Fruit fly (Drosophila melanogaster) whole organism, embryonic: ENCODE measurements around the gene Torsin.
A peak's percentile ranks its signal among the peaks of the same experiment; 100 is the strongest.

ENCODE experiments used
- CG10209 ChIP-seq: fragments of 200-800 bp; sonication (Bioruptor generic); optimal IDR thresholded peaks from 3 replicates; lab custom pipeline; 2017; ENCODE audit warnings: missing biosample characterization, mild to moderate bottlenecking, missing genetic modification characterization, missing genetic modification reagents
- CG10321 ChIP-seq: fragments of 200-800 bp; sonication (Bioruptor generic); IDR thresholded peaks from 2 replicates; pipeline ENCODE4 v1.3.6; 2022; ENCODE audit warnings: missing biosample characterization, missing genetic modification characterization
- CG11247 ChIP-seq: fragments of 200-800 bp; sonication (Bioruptor generic); IDR thresholded peaks from 2 replicates; pipeline ENCODE4 v1.3.6; 2022; ENCODE audit warnings: missing biosample characterization, missing genetic modification characterization
- CG11695 ChIP-seq: fragments of 200-800 bp; sonication (Bioruptor generic); IDR thresholded peaks from 3 replicates; pipeline ENCODE4 v1.3.6; 2022; ENCODE audit warnings: missing biosample characterization, missing genetic modification characterization
- CG11723 ChIP-seq: fragments of 200-800 bp; sonication (Bioruptor generic); optimal IDR thresholded peaks from 2 replicates; lab custom pipeline; 2017; ENCODE audit warnings: missing biosample characterization, mild to moderate bottlenecking, missing genetic modification characterization
- CG12942 ChIP-seq: fragments of 200-800 bp; sonication (Bioruptor generic); optimal IDR thresholded peaks from 3 replicates; lab custom pipeline; 2016; ENCODE audit warnings: missing biosample characterization, missing genetic modification characterization
- CG13894 ChIP-seq: fragments of 200-800 bp; sonication (Bioruptor generic); optimal IDR thresholded peaks from 3 replicates; lab custom pipeline; 2018; ENCODE audit warnings: missing biosample characterization, mild to moderate bottlenecking, missing genetic modification characterization, moderate library complexity
- CG16813 ChIP-seq: fragments of 200-800 bp; sonication (Bioruptor generic); IDR thresholded peaks from 3 replicates; pipeline ENCODE4 v1.3.6; 2022; ENCODE audit warnings: missing biosample characterization, missing genetic modification characterization; ENCODE audit not compliant: partially characterized antibody
- CG17359 ChIP-seq: fragments of 200-800 bp; sonication (Bioruptor generic); optimal IDR thresholded peaks from 3 replicates; lab custom pipeline; 2018; ENCODE audit warnings: missing biosample characterization, mild to moderate bottlenecking, missing genetic modification characterization, moderate library complexity
- CG17361 ChIP-seq: fragments of 200-800 bp; sonication (Bioruptor generic); IDR thresholded peaks from 3 replicates; pipeline ENCODE4 v1.3.6; 2022; ENCODE audit warnings: missing biosample characterization, missing genetic modification characterization
- CG2875 ChIP-seq: fragments of 200-800 bp; sonication (Bioruptor generic); optimal IDR thresholded peaks from 2 replicates; lab custom pipeline; 2017; ENCODE audit warnings: missing biosample characterization, mild to moderate bottlenecking, missing genetic modification characterization, missing genetic modification reagents
- CG30431 ChIP-seq: fragments of 200-800 bp; sonication (Bioruptor generic); optimal IDR thresholded peaks from 2 replicates; lab custom pipeline; 2017; ENCODE audit warnings: missing biosample characterization, missing genetic modification characterization
- CG31224 ChIP-seq: fragments of 200-800 bp; sonication (Bioruptor generic); IDR thresholded peaks from 2 replicates; pipeline ENCODE4 v1.3.6; 2022; ENCODE audit warnings: missing biosample characterization, missing genetic modification characterization
- CG31441 ChIP-seq: fragments of 200-800 bp; sonication (Bioruptor generic); IDR thresholded peaks from 2 replicates; pipeline ENCODE4 v1.3.6; 2022; ENCODE audit warnings: missing biosample characterization, missing genetic modification characterization
- CG33213 ChIP-seq: fragments of 200-800 bp; sonication (Bioruptor generic); optimal IDR thresholded peaks from 3 replicates; lab custom pipeline; 2016; ENCODE audit warnings: missing biosample characterization, missing genetic modification characterization
- CG42726 ChIP-seq: fragments of 200-800 bp; sonication (Bioruptor generic); IDR thresholded peaks from 2 replicates; pipeline ENCODE4 v1.3.6; 2022; ENCODE audit warnings: missing biosample characterization, missing genetic modification characterization; ENCODE audit not compliant: partially characterized antibody
- CG5245 ChIP-seq: fragments of 200-800 bp; sonication (Bioruptor generic); optimal IDR thresholded peaks from 3 replicates; lab custom pipeline; 2016; ENCODE audit warnings: missing biosample characterization, missing genetic modification characterization
- CG6683 ChIP-seq: fragments of 200-800 bp; sonication (Bioruptor generic); optimal IDR thresholded peaks from 2 replicates; lab custom pipeline; 2017; ENCODE audit warnings: missing biosample characterization, mild to moderate bottlenecking, missing genetic modification characterization, missing genetic modification reagents
- CG6813 ChIP-seq: fragments of 200-800 bp; sonication (Bioruptor generic); optimal IDR thresholded peaks from 2 replicates; lab custom pipeline; 2017; ENCODE audit warnings: missing biosample characterization, missing genetic modification characterization, mild to moderate bottlenecking, moderate library complexity, missing genetic modification reagents
- CG8281 ChIP-seq: fragments of 200-800 bp; sonication (Bioruptor generic); optimal IDR thresholded peaks from 2 replicates; lab custom pipeline; 2018; ENCODE audit warnings: missing biosample characterization, mild to moderate bottlenecking, missing genetic modification characterization, moderate library complexity
- CG8924 ChIP-seq: fragments of 200-800 bp; optimal IDR thresholded peaks from 3 replicates; lab custom pipeline; 2019; ENCODE audit warnings: missing biosample characterization, mild to moderate bottlenecking, missing genetic modification characterization, moderate library complexity
- CG9932 ChIP-seq: fragments of 200-800 bp; sonication (Bioruptor generic); IDR thresholded peaks from 2 replicates; pipeline ENCODE4 v1.3.6; 2022; ENCODE audit warnings: missing biosample characterization, missing genetic modification characterization
- CHES-1-like ChIP-seq: fragments of 200-800 bp; sonication (Bioruptor generic); optimal IDR thresholded peaks from 2 replicates; lab custom pipeline; 2016; ENCODE audit warnings: missing biosample characterization, missing genetic modification characterization
- Chrac-16 ChIP-seq: fragments of 200-800 bp; sonication (Bioruptor generic); optimal IDR thresholded peaks from 3 replicates; lab custom pipeline; 2016; ENCODE audit warnings: missing biosample characterization, missing genetic modification characterization
- Dfd ChIP-seq, 2 experiments: fragments of >200 bp; optimal IDR thresholded peaks; 2 replicates each; lab custom pipeline; 2017; ENCODE audit warnings: missing biosample characterization in 2 of 2, missing genetic modification characterization in 2 of 2
- E2f2 ChIP-seq: fragments of 200-800 bp; sonication (Bioruptor generic); IDR thresholded peaks from 2 replicates; pipeline ENCODE4 v1.3.6; 2022; ENCODE audit warnings: missing biosample characterization, missing genetic modification characterization
- Ets65A ChIP-seq: fragments of 200-800 bp; sonication (Bioruptor generic); peaks from one replicate; lab custom pipeline; 2016; ENCODE audit warnings: missing biosample characterization, missing genetic modification characterization
- HHEX ChIP-seq: fragments of 200-800 bp; sonication (Bioruptor generic); optimal IDR thresholded peaks from 3 replicates; lab custom pipeline; 2017; ENCODE audit warnings: missing biosample characterization, mild to moderate bottlenecking, missing genetic modification characterization, missing genetic modification reagents
- HLH54F ChIP-seq: fragments of 200-800 bp; sonication (Bioruptor generic); optimal IDR thresholded peaks from 3 replicates; lab custom pipeline; 2016; ENCODE audit warnings: missing biosample characterization, missing genetic modification characterization
- Hand ChIP-seq: fragments of 200-800 bp; sonication (Bioruptor generic); optimal IDR thresholded peaks from 2 replicates; lab custom pipeline; 2017; ENCODE audit warnings: mild to moderate bottlenecking, missing biosample characterization, missing genetic modification reagents, missing genetic modification characterization
- Pdp1 ChIP-seq, 2 experiments: fragments of 200-800 bp; sonication (Bioruptor generic); optimal IDR thresholded peaks; 3 replicates each; lab custom pipeline; 2016; ENCODE audit warnings: missing biosample characterization in 2 of 2, missing genetic modification characterization in 2 of 2, mild to moderate bottlenecking in 1 of 2, moderate library complexity in 1 of 2
- Sox102F ChIP-seq: fragments of 200-800 bp; sonication (Bioruptor generic); optimal IDR thresholded peaks from 2 replicates; lab custom pipeline; 2018; ENCODE audit warnings: missing biosample characterization, mild to moderate bottlenecking, missing genetic modification characterization, moderate library complexity
- Sry-β ChIP-seq: fragments of 200-800 bp; sonication (Bioruptor generic); optimal IDR thresholded peaks from 2 replicates; lab custom pipeline; 2018; ENCODE audit warnings: missing biosample characterization, mild to moderate bottlenecking, missing genetic modification characterization, moderate library complexity
- Sry-δ ChIP-seq: fragments of 200-800 bp; sonication (Bioruptor generic); optimal IDR thresholded peaks from 2 replicates; lab custom pipeline; 2016; ENCODE audit warnings: missing biosample characterization, missing genetic modification characterization
- Stat92E ChIP-seq, 3 experiments: fragments of >200 bp in 2 of 3; fragments of 200-800 bp in 1 of 3; sonication (Bioruptor generic) in 1 of 3; optimal IDR thresholded peaks; 2 replicates each; lab custom pipeline; 2017 to 2019; ENCODE audit warnings: missing biosample characterization in 3 of 3, missing genetic modification characterization in 3 of 3, mild to moderate bottlenecking in 1 of 3, moderate library complexity in 1 of 3
- az2 ChIP-seq: fragments of 200-800 bp; sonication (Bioruptor generic); optimal IDR thresholded peaks from 3 replicates; lab custom pipeline; 2016; ENCODE audit warnings: missing biosample characterization, missing genetic modification characterization
- chinmo ChIP-seq: fragments of 200-800 bp; sonication (Bioruptor generic); IDR thresholded peaks from 4 replicates; pipeline ENCODE4 v1.3.6; 2022; ENCODE audit warnings: missing biosample characterization, missing genetic modification characterization; ENCODE audit not compliant: partially characterized antibody
- chm ChIP-seq: fragments of 200-800 bp; sonication (Bioruptor generic); IDR thresholded peaks from 2 replicates; pipeline ENCODE4 v1.3.6; 2022; ENCODE audit warnings: missing biosample characterization, missing genetic modification characterization
- esg ChIP-seq: fragments of 200-800 bp; sonication (Bioruptor generic); conservative IDR thresholded peaks from 2 replicates; pipeline ENCODE4 v1.3.6; 2022; ENCODE audit warnings: missing biosample characterization, missing genetic modification characterization
- eyg ChIP-seq: fragments of 200-800 bp; sonication (Bioruptor generic); optimal IDR thresholded peaks from 3 replicates; lab custom pipeline; 2016; ENCODE audit warnings: missing biosample characterization, missing genetic modification characterization
- fru ChIP-seq: fragments of >200 bp; optimal IDR thresholded peaks from 2 replicates; lab custom pipeline; 2017
- grau ChIP-seq: fragments of 200-800 bp; optimal IDR thresholded peaks from 3 replicates; lab custom pipeline; 2019; ENCODE audit warnings: missing biosample characterization, mild to moderate bottlenecking, missing genetic modification characterization, moderate library complexity
- grn ChIP-seq: fragments of 200-800 bp; sonication (Bioruptor generic); optimal IDR thresholded peaks from 3 replicates; lab custom pipeline; 2017; ENCODE audit warnings: missing biosample characterization, missing genetic modification characterization
- inv ChIP-seq: fragments of 200-800 bp; sonication (Bioruptor generic); IDR thresholded peaks from 2 replicates; pipeline ENCODE4 v1.3.6; 2022; ENCODE audit warnings: missing biosample characterization, missing genetic modification characterization; ENCODE audit not compliant: partially characterized antibody
- jigr1 ChIP-seq: fragments of 200-800 bp; sonication (Bioruptor generic); IDR thresholded peaks from 3 replicates; pipeline ENCODE4 v1.3.6; 2022; ENCODE audit warnings: missing biosample characterization, missing genetic modification characterization
- jing ChIP-seq: fragments of 200-800 bp; sonication (Bioruptor generic); optimal IDR thresholded peaks from 2 replicates; lab custom pipeline; 2018; ENCODE audit warnings: missing biosample characterization, mild to moderate bottlenecking, missing genetic modification characterization
- odd ChIP-seq: fragments of 200-800 bp; sonication (Bioruptor generic); optimal IDR thresholded peaks from 2 replicates; lab custom pipeline; 2017; ENCODE audit warnings: missing biosample characterization, mild to moderate bottlenecking, missing genetic modification characterization
- salm ChIP-seq: fragments of 200-800 bp; sonication (Bioruptor generic); optimal IDR thresholded peaks from 2 replicates; lab custom pipeline; 2018; ENCODE audit warnings: missing biosample characterization, mild to moderate bottlenecking, missing genetic modification characterization
- sna ChIP-seq: fragments of 200-800 bp; sonication (Bioruptor generic); IDR thresholded peaks from 2 replicates; pipeline ENCODE4 v1.3.6; 2022; ENCODE audit warnings: missing biosample characterization, missing genetic modification characterization; ENCODE audit not compliant: partially characterized antibody
- trh ChIP-seq: fragments of 200-800 bp; sonication (Bioruptor generic); optimal IDR thresholded peaks from 2 replicates; lab custom pipeline; 2016; ENCODE audit warnings: missing biosample characterization, missing genetic modification characterization

Torsin gene

DNA sequence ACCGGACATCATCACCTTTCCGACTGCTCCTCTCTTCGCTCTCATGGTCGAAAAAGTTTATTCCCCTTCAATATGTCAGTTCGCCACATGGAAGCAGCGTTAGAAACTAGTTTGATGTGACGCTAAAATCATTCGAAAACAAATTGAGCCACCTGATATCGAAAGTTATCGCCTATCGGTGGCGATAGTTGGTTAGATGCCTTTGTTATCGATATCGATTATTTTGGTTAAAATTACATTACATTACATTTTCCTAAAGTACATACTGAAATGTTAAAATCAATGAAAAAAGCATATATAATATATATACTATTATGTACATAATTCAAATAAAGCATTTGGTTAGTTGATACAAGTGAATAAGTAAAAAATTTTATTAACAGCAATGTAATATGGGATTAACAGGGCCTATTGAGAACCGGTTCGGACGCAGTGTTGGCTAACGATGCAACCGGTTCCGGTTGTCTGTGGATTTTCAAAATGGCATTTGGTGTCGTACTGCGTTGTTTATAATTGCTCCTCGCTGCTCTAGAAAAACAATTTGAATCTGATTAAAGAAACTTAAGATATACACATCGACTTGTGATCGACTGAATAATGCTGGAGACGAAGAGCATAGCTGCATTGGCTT is 13.9 kb downstream of the Torsin start, which contains the start of the genes Alms1a and pon (continued):
- TF ChIP-seq CG8281 (no peak), jigr1 (GFP tag; lab: Robert Waterston, UW) (no peak), grn (GFP tag; lab: Kevin White, UChicago) (no peak), chm (GFP tag; lab: Robert Waterston, UW) (no peak), CG33213 (GFP tag; lab: Kevin White, UChicago) (no peak), CG17361 (no peak), az2 (GFP tag; lab: Kevin White, UChicago) (no peak), Dfd (GFP tag; optimal IDR thresholded peaks at IDR 0.05; lab: Kevin White, UChicago) (no peak), Pdp1 (GFP tag; optimal IDR thresholded peaks at IDR 0.05; lab: Kevin White, UChicago) (no peak), CG31441 (GFP tag; lab: Robert Waterston, UW) (no peak), esg (no peak), E2f2 (GFP tag; lab: Robert Waterston, UW) (peak; percentile 76), Hand (GFP tag; lab: Kevin White, UChicago) (no peak), CG2875 (GFP tag; lab: Kevin White, UChicago) (no peak), CG9932 (no peak), CG12942 (GFP tag; lab: Kevin White, UChicago) (no peak), fru (lab: Kevin White, UChicago) (no peak), CG17359 (tag; lab: Kevin White, UChicago) (no peak), CG11723 (GFP tag; lab: Kevin White, UChicago) (no peak), Sry-δ (no peak), CG42726 (GFP tag; lab: Robert Waterston, UW) (no peak), eyg (no peak), Ets65A (GFP tag; lab: Kevin White, UChicago) (no peak), Chrac-16 (no peak), HLH54F (GFP tag; lab: Kevin White, UChicago) (no peak), Stat92E (GFP tag; optimal IDR thresholded peaks at IDR 0.05; lab: Kevin White, UChicago) (no peak), CG6813 (GFP tag; lab: Kevin White, UChicago) (no peak), CG16813 (GFP tag; lab: Robert Waterston, UW) (peak; percentile 82), CG13894 (tag; lab: Kevin White, UChicago) (no peak), CHES-1-like (GFP tag; lab: Kevin White, UChicago) (no peak), CG5245 (GFP tag; lab: Kevin White, UChicago) (no peak), CG10209 (GFP tag; lab: Kevin White, UChicago) (no peak), salm (tag; lab: Kevin White, UChicago) (no peak), Sry-β (no peak), grau (tag; lab: Kevin White, UChicago) (no peak), chinmo (GFP tag; lab: Robert Waterston, UW) (peak; percentile 86; the same call in 2 of the 4 replicates), CG11247 (GFP tag; lab: Robert Waterston, UW) (no peak), CG6683 (GFP tag; lab: Kevin White, UChicago) (no peak), CG10321 (no peak), jing (GFP tag; lab: Kevin White, UChicago) (no peak), odd (GFP tag; lab: Kevin White, UChicago) (no peak), inv (GFP tag; lab: Robert Waterston, UW) (peak; percentile 60), CG31224 (GFP tag; lab: Robert Waterston, UW) (no peak), Sox102F (GFP tag; lab: Kevin White, UChicago) (no peak), CG30431 (GFP tag; lab: Kevin White, UChicago) (no peak), CG8924 (tag; lab: Kevin White, UChicago) (no peak), CG11695 (GFP tag; lab: Robert Waterston, UW) (no peak), trh (GFP tag; lab: Kevin White, UChicago) (no peak), sna (GFP tag; lab: Robert Waterston, UW) (peak; percentile 82), HHEX (GFP tag; lab: Kevin White, UChicago) (no peak)
